Fruit fly (Drosophila melanogaster) whole organism: Measurements from ENCODE around the gene CG8560.

Source experiments
- CG8478 ChIP-seq: fragments of >200 bp; optimal IDR thresholded peaks from 2 replicates; lab custom pipeline; 2018; ENCODE audit warnings: inconsistent platforms
- Dll ChIP-seq: fragments of >200 bp; optimal IDR thresholded peaks from 2 replicates; lab custom pipeline; 2017
- EcR ChIP-seq, 2 experiments: fragments of >200 bp; optimal IDR thresholded peaks; 2 replicates each; lab custom pipeline; 2017; ENCODE audit warnings: missing biosample characterization in 2 of 2, missing genetic modification characterization in 2 of 2, missing genetic modification reagents in 2 of 2
- pan ChIP-seq: fragments of >200 bp; optimal IDR thresholded peaks from 2 replicates; lab custom pipeline; 2017
- psq ChIP-seq: fragments of >200 bp; optimal IDR thresholded peaks from 2 replicates; lab custom pipeline; 2017
- usp ChIP-seq: fragments of >200 bp; optimal IDR thresholded peaks from 2 replicates; lab custom pipeline; 2017; ENCODE audit warnings: missing biosample characterization, missing genetic modification characterization, mixed read lengths

- TF ChIP-seq CG8478 (lab: Kevin White, UChicago) (no peak), psq (lab: Kevin White, UChicago) (no peak), usp (GFP tag; lab: Kevin White, UChicago) (no peak), Dll (lab: Kevin White, UChicago) (no peak), EcR (GFP tag; optimal IDR thresholded peaks at IDR 0.05; lab: Kevin White, UChicago) (no peak), pan (lab: Kevin White, UChicago) (no peak)
Measured at dm6 chr3L:7396055-7396454, 7.9 kb downstream of the CG8560 start, which contains the start of gene CG32379.
